Fruit fly (Drosophila melanogaster) ovary, adult (tissue): Measurements from ENCODE around the gene brat.

ENCODE experiments used
- CG17801 ChIP-seq: fragments of 200-800 bp; optimal IDR thresholded peaks from 2 replicates; lab custom pipeline; 2019; ENCODE audit warnings: missing biosample characterization, mild to moderate bottlenecking, missing genetic modification characterization, moderate library complexity; ENCODE audit not compliant: partially characterized antibody

Gene brat

DNA sequence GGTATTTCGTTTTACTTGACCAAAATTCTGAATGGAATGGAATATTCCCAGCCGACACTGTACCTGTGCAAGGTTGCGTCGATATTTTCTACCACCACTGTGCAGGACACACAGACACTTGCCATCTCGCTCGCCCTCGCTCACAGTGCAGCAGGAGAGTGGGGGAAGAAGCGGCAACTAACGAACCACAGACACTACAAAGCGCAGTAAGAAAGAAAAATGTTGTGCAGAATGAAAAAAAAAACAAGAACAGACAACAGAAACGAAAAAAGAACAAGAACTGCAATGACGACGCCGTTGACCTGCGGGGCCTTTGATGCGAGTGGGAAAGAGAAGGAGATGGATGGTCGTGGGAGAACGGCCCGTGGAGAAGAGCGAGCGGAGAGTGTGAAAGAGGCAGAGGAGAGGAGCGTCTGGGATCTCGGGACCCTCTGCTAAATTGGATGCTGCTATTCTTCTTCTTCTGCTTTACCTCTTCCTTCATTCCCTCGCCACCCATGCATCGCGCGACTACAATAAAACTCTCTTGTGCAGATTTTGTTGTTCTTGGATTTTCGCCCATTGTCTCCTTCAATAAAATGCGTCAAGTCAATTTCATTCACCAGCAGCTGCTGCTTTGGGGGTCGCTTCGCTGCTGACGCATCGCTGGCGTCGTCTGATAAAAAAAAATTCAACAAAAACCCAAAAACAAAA is 27.8 kb downstream of the brat start:
- TF ChIP-seq CG17801 (GFP tag; lab: Kevin White, UChicago), result no peak

DNA sequence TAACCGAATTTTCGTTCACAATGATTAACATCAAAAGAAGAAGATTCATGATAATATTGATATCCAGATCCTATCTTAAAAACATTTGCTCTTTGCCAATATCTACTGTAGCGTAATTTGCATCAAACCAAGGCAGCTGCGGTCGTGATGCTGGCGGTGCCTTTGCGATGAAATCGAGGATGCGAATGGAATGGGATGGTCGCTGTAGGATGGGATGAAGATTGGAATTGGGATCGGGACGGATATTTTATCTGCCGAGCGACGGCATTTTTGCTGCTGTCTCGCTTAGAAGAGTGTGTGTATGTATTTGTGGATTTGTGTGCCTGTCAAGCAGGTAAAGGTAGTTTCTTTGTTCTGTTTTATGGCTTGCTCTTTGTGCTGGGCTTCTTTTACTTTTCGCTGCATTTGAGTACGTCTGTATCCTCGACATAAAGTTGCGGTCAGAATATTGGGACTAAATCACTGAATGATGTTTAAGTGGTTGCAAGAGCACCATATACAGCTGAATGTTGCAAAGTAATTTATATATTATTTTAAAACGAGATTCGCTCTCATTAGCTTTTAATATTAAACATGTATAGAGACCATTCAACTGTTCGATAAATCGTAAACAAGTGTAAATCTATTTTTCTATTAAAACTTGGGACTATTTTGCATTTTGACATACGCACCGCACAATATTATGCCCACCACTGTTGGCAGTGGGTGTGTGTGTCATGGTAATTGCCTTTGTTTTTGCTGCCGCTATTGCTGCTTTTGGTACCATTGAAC is 28.9 kb downstream of the brat start:
- no peak for TF ChIP-seq CG17801 (GFP tag; lab: Kevin White, UChicago)

DNA sequence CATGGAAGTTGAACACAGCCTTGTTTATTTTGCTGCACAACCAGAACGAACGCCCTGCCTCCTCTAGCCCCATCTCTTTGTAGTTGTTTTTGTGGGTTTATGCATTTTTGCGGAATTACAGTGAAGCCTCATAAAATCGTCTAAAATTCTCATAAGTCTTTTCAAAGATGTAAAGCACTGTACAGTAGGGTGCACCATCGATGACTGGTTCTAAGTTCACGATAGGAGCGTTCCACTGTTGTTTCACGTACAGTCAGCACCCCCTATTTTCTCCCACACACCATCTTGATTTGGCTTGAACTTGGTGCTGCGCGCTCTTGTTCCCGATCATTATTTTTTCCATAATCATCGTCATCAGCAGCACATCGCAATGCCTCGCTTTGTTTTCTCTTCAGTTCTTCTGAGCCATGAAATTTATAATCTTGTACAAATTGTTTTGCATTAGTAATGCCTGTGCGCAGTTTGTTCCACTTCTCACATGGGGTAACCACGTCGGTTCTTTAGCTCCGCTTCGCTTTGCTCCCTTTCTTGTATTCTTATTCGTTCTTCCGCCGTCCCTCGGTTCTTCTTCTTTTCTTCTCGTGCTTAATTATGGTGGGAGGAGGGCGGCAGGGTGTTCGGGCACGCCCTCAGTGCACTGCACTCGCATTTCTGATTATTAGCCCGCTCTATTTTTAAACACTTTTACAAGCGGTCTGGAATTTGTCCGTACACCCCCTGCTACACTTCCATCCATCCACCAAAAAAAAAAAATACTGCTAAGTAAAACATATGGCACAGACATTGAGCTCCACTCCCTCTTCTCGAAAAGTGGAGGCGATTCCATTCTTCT is 29.7 kb downstream of the brat start:
- no peak for TF ChIP-seq CG17801 (GFP tag; lab: Kevin White, UChicago)

DNA sequence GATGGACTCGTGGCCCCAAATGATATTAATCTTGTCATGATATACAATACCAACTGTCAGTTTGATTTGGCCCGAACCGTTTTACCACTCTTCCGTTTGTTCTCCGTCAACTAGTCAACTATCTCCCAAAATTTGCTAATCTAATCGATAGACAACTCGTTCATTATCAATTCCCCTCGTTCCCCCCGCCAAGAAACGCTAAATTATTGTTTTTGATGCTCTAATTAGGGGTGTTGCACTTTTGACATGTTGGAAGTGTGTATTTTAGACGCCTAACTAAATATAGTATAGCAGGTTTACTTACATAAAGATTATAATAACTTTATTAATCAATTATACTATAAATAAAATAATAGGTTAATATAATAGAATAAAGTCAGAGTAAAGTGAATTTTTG is 30.4 kb downstream of the brat start:
- no peak for TF ChIP-seq CG17801 (GFP tag; lab: Kevin White, UChicago)

DNA sequence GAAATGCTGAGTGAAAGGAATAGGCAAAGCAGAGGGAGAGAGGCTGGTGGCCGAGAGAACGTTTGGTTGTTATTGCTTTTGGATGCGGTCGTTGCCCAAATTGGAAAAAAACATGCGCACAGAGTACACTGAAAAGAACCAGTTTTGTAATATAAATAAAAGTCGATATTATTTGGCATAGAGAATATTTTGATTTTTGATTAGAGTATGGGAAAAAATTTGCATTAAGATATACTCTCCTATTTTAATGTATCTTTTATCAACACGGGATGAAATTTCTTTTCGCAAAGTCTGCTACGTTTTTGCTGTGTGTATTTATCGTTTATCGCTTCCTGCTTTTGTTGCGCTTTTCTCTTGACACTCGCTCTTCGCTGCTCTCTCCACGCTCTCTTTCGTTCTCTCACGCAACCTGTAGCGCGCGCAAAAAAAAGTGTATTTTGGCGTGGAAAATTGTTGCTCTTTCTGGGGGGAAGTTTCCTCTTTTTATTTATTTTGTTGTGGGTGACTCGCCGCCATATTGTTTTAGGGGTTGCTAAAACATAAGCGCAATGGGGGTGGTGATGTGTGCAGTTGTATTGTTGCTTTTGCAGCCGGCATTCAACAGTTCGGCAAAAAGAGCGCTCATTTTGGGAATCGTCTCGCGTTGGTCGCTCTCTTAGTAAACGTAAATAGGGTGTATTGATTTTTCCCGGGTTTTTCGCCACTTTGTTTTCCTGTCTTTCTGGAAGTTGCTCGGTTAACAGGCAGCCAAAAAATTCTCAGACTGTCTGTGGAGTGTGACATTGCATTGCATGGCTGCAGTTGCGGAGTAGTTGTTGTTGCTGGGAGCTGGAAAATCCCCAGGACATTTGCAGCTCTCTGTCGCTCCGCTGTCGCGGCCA is 31.6 kb downstream of the brat start:
- TF ChIP-seq CG17801 (GFP tag; lab: Kevin White, UChicago), result peak; percentile 84

DNA sequence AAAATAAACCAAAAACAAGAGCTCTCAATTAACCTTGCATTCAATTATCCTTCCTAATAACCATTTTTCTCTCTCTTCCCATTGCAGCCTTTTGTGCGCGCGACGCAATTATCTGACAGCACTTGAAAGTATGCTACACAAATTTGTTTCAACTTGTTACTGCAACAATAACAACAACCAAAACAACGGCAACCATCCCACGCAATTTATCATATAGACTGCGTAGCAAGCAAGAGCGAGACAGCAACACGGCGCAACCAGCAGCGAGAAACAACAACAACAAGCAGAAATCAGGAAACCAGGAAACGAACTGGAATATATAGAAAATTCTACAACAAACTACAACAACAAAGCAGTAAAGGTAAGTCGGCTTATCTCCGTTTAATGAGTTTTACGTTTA is 32.4 kb downstream of the brat start:
- peak; percentile 39 for TF ChIP-seq CG17801 (GFP tag; lab: Kevin White, UChicago)

DNA sequence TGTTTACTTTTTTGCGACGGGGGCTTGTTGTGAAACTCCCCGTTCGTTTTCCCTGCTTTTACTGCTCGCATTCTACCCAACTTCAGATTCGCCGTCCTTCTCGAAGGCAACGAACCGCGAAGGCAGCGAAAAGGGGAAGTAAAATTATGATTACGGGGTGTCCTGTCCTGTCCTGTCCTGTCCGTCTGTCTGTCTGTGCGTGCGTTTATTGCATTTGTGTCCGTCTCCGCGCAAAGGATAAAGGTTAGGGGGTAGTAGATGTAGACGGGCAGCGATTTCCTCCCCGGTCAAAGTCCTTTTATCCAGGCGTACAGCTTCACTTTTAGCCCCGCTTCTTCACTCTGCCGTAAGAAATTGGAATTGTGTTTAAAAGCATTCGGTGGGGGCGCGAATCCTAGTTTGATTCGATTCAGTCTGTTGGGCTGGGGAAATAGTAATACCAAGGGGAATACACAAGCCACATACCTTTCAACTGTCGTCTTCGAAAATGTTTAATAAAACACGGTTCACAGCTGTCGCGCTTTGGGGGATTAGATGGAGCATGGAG is 33.6 kb downstream of the brat start:
- no peak for TF ChIP-seq CG17801 (GFP tag; lab: Kevin White, UChicago)

DNA sequence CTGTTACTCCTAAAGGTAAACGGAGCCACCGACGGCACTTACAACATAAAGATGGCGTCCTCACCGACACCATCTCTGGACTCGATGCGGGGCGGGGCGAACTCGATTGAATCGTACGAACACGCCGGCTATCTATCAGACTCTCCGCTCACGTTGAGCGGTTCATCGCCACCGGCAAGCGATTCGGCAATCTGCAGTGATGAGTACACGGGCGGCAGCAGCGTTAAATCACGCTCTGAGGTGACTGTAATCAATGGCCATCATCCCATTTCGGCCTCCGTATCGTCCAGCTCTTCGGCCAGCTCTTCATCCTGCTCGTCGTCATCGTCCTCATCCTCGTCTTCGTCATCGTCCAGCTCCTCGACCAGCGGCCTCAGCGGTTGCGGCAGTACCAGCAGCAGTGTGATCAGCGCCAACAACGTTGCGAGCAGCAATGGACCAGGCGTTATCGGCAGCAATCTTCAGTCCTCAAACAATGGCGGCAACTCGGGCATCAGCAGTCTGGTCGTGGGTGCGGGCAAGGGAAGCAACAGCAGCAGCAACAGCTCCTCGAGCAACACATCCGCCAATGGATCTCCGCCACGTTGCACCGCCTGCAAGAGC is 34.6 kb downstream of the brat start:
- no peak for TF ChIP-seq CG17801 (GFP tag; lab: Kevin White, UChicago)

DNA sequence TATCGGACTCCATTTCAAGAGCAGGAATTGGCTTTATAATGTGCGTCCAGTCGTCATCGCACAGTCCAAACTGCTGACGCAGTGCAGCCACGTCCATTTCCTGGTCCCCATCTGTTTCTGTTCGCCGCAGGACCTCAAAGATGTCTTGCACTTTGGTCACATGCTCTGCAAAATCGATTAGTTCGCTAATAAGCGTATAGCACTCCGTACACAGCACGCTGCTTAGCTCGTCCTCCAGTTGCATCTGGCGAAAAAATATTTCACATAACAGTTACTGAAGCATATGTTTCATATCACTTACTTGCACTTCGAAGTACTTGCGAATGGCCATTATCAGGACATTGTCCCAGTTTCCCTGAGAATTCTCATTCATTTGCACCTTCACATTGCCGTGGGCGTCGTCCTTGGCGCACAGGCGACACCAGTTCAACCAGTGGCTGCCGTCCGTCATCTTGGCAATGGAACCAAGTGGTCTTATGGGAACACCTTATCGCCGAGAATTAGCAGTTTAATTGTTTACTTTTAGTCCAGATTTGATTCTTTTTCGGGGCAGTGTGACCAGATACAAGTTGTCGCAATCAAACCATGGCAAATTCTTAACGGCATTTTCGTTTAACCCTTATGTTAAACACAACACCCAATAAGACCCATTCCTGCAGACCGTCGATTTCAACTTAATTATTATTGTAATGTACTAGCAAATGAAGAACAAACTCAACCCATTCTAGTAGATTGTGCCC is 47.7 kb downstream of the brat start, which contains the start of gene CG17568:
Gene CG17568 (minus strand): TSS at position 550 of the 740 bp plus-strand sequence.
- no peak for TF ChIP-seq CG17801 (GFP tag; lab: Kevin White, UChicago)

DNA sequence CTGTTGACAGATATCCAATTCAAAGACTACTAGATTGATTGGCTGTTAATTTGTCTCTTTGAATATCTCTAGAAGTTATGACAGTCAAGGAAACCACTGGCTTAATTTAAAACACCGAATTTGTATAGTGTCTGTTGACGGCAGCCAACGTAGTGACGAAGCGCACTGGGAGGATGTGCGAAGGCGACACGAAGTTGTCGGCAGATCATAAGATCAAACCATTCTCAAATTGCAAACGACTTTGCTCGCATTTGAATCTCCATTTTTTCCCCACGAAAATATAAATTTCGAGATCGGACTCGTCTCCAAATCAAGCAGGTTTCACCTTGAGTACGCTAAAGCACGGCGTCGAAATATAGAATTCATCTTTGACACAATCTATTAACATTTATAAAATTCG is 49.1 kb downstream of the brat start, which contains the start of gene CG42688:
Gene CG42688 (minus strand): TSS at position 101 of the 400 bp plus-strand sequence.
- TF ChIP-seq CG17801 (GFP tag; lab: Kevin White, UChicago), result no peak

DNA sequence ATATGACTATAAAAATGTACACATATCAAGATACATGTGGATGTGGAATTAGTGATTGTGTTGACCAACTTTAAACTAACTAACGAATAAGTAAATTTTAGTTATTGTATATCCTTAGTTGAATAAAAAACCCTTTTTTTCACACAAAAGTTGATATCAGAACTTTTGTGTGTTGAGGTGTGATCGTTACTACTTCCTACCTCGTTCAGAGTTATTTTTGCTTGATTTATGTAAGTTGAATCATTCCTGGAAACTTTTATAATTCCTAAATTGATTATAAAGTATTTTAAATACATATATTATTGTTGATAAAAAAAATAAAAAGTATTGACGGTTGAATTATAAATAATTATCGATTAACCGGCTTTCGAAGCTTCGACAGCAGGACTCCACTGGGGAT is 50.1 kb downstream of the brat start, which contains the start of gene CG46059:
Gene CG46059 (minus strand): TSS at position 101 of the 400 bp plus-strand sequence.
- TF ChIP-seq CG17801 (GFP tag; lab: Kevin White, UChicago), result no peak

DNA sequence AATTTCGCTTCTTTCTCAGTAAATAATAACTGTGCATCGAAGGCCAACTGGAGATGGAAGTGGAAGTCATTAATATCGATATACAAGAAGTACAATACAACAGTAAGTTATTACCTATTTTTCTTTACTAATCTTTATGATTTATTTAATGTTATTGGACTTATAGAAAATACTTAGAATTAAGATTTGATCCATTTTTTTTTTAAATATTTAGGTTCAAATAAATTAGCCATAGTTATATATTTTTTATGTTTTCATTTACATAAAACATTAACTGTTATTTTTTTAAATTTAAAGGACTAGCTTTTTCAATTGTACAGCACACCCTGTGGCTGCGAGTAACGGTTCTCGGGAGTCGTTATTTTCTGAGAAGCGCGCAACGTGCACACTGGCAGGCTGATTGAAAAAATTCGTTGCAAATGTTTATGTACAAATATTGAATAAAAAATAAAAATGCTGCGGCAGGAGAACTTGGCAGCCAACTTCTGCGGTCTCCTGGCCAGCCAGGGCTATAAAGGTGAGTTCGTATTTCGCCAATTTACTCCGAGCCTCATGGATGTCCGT is 52.1 kb downstream of the brat start, which contains the start of the genes gammaTub37C and pigeon:
Gene gammaTub37C (minus strand): TSS at position 51 of the 564 bp plus-strand sequence.
Gene pigeon (plus strand): TSS at position 368 of the 564 bp plus-strand sequence.
- no peak for TF ChIP-seq CG17801 (GFP tag; lab: Kevin White, UChicago)
